Worm (Caenorhabditis elegans) whole organism, young adult: Measurements from ENCODE around the gene C50F4.16.

ENCODE experiments used
- B0336.3 ChIP-seq: fragments of 200-800 bp; sonication (Bioruptor generic); IDR thresholded peaks from 2 replicates; pipeline ENCODE4 v1.3.6; 2022; ENCODE audit warnings: missing genetic modification characterization, missing compliant biosample characterization
- C06A6.2 ChIP-seq: fragments of 200-800 bp; sonication (Bioruptor generic); conservative IDR thresholded peaks from 2 replicates; pipeline ENCODE4 v1.3.6; 2022; ENCODE audit warnings: missing genetic modification characterization, missing compliant biosample characterization
- F23B12.7 ChIP-seq: sonication (generic microtip); optimal IDR thresholded peaks from 2 replicates; lab custom pipeline; 2017; ENCODE audit warnings: missing genetic modification characterization, mild to moderate bottlenecking, missing compliant biosample characterization, antibody characterized with exemption, moderate library complexity; ENCODE audit not compliant: insufficient read depth
- F55B11.4 ChIP-seq: sonication (generic microtip); optimal IDR thresholded peaks from 2 replicates; lab custom pipeline; 2016; ENCODE audit warnings: missing compliant biosample characterization, missing genetic modification characterization, borderline replicate concordance; ENCODE audit not compliant: insufficient read depth
- F57C9.4 ChIP-seq: sonication (generic microtip); optimal IDR thresholded peaks from 2 replicates; lab custom pipeline; 2017; ENCODE audit warnings: mild to moderate bottlenecking, missing genetic modification characterization, missing compliant biosample characterization
- Y53F4B.3 ChIP-seq: fragments of 200-800 bp; sonication (Bioruptor generic); IDR thresholded peaks from 2 replicates; pipeline ENCODE4 v1.3.6; 2022; ENCODE audit warnings: missing genetic modification reagents, missing genetic modification characterization, missing compliant biosample characterization
- Y53G8AR.9 ChIP-seq: fragments of 200-800 bp; sonication (Bioruptor generic); conservative IDR thresholded peaks from 2 replicates; pipeline ENCODE4 v1.3.6; 2022; ENCODE audit warnings: missing genetic modification reagents, missing genetic modification characterization, missing compliant biosample characterization
- Y56A3A.18 ChIP-seq: fragments of 200-800 bp; sonication (Bioruptor generic); IDR thresholded peaks from 2 replicates; pipeline ENCODE4 v1.3.6; 2022; ENCODE audit warnings: missing genetic modification reagents, missing genetic modification characterization, missing compliant biosample characterization
- Y67H2A.10 ChIP-seq: fragments of 200-800 bp; sonication (Bioruptor generic); conservative IDR thresholded peaks from 2 replicates; pipeline ENCODE4 v1.3.6; 2022; ENCODE audit warnings: missing genetic modification reagents, missing genetic modification characterization, missing compliant biosample characterization
- Y79H2A.3 ChIP-seq: fragments of 200-800 bp; sonication (Bioruptor generic); conservative IDR thresholded peaks from 2 replicates; pipeline ENCODE4 v1.3.6; 2022; ENCODE audit warnings: missing genetic modification reagents, missing genetic modification characterization, missing compliant biosample characterization
- aptf-3 ChIP-seq: fragments of 200-800 bp; sonication (Bioruptor generic); IDR thresholded peaks from 2 replicates; pipeline ENCODE4 v1.3.6; 2022; ENCODE audit warnings: missing genetic modification characterization, missing compliant biosample characterization
- attf-3 ChIP-seq: fragments of 200-800 bp; sonication (Bioruptor generic); conservative IDR thresholded peaks from 2 replicates; pipeline ENCODE4 v1.3.6; 2022; ENCODE audit warnings: missing genetic modification reagents, missing genetic modification characterization, missing compliant biosample characterization
- attf-5 ChIP-seq: fragments of 200-800 bp; sonication (Bioruptor generic); optimal IDR thresholded peaks from 2 replicates; lab custom pipeline; 2018; ENCODE audit warnings: mild to moderate bottlenecking, missing genetic modification characterization, missing compliant biosample characterization
- ccch-3 ChIP-seq: fragments of 200-800 bp; sonication (Bioruptor generic); optimal IDR thresholded peaks from 2 replicates; lab custom pipeline; 2018; ENCODE audit warnings: mild to moderate bottlenecking, missing genetic modification characterization, missing compliant biosample characterization
- cebp-2 ChIP-seq: fragments of 200-800 bp; sonication (Bioruptor generic); IDR thresholded peaks from 2 replicates; pipeline ENCODE4 v1.3.6; 2022; ENCODE audit warnings: missing genetic modification characterization, missing compliant biosample characterization
- ceh-100 ChIP-seq: fragments of 200-800 bp; sonication (Bioruptor generic); IDR thresholded peaks from 2 replicates; pipeline ENCODE4 v1.3.6; 2022; ENCODE audit warnings: missing genetic modification reagents, missing genetic modification characterization, missing compliant biosample characterization
- ceh-91 ChIP-seq: fragments of 200-800 bp; sonication (Bioruptor generic); IDR thresholded peaks from 2 replicates; pipeline ENCODE4 v1.3.6; 2022; ENCODE audit warnings: missing genetic modification reagents, missing genetic modification characterization, missing compliant biosample characterization
- dpff-1 ChIP-seq: sonication (generic microtip); optimal IDR thresholded peaks from 2 replicates; lab custom pipeline; 2017; ENCODE audit warnings: mild to moderate bottlenecking, missing genetic modification characterization, missing compliant biosample characterization
- efl-1 ChIP-seq: fragments of 150-350 bp; optimal IDR thresholded peaks from 2 replicates; lab custom pipeline; 2014; ENCODE audit warnings: missing biosample characterization, missing genetic modification reagents, missing genetic modification characterization
- egl-44 ChIP-seq: fragments of 200-800 bp; sonication (Bioruptor generic); IDR thresholded peaks from 2 replicates; pipeline ENCODE4 v1.3.6; 2022; ENCODE audit warnings: missing genetic modification reagents, missing genetic modification characterization, missing compliant biosample characterization
- egrh-3 ChIP-seq: fragments of 200-800 bp; sonication (Bioruptor generic); IDR thresholded peaks from 2 replicates; pipeline ENCODE4 v1.3.6; 2022; ENCODE audit warnings: missing genetic modification reagents, missing genetic modification characterization, missing compliant biosample characterization
- fkh-3 ChIP-seq: sonication (generic microtip); optimal IDR thresholded peaks from 2 replicates; lab custom pipeline; 2016; ENCODE audit warnings: mild to moderate bottlenecking, missing genetic modification characterization, missing compliant biosample characterization
- let-526 ChIP-seq: fragments of 200-800 bp; sonication (Bioruptor generic); IDR thresholded peaks from 2 replicates; pipeline ENCODE4 v1.3.6; 2022; ENCODE audit warnings: missing genetic modification reagents, missing genetic modification characterization, missing compliant biosample characterization
- let-607 ChIP-seq, 2 experiments: fragments of 200-800 bp in 1 of 2; sonication (Bioruptor generic) in 1 of 2; sonication (generic microtip) in 1 of 2; optimal IDR thresholded peaks; 2 replicates each; lab custom pipeline; 2016 to 2018; ENCODE audit warnings: mild to moderate bottlenecking in 2 of 2, missing compliant biosample characterization in 2 of 2, missing genetic modification characterization in 2 of 2, moderate library complexity in 2 of 2, missing genotype in 1 of 2
- lin-26 ChIP-seq: fragments of 200-800 bp; sonication (Bioruptor generic); IDR thresholded peaks from 2 replicates; pipeline ENCODE4 v1.3.6; 2022; ENCODE audit warnings: missing genetic modification reagents, missing genetic modification characterization, missing compliant biosample characterization
- lin-40 ChIP-seq: sonication (generic microtip); optimal IDR thresholded peaks from 2 replicates; lab custom pipeline; 2016; ENCODE audit warnings: missing genetic modification characterization, mild to moderate bottlenecking, missing compliant biosample characterization, missing genotype, missing genetic modification reagents
- lin-54 ChIP-seq: fragments of 200-800 bp; sonication (Bioruptor generic); optimal IDR thresholded peaks from 2 replicates; lab custom pipeline; 2018; ENCODE audit warnings: mild to moderate bottlenecking, missing genetic modification characterization, missing compliant biosample characterization
- lsl-1 ChIP-seq: fragments of 200-800 bp; sonication (Bioruptor generic); optimal IDR thresholded peaks from 2 replicates; lab custom pipeline; 2018; ENCODE audit warnings: mild to moderate bottlenecking, missing genetic modification characterization, moderate library complexity, missing compliant biosample characterization
- madf-3 ChIP-seq: fragments of 200-800 bp; sonication (Bioruptor generic); IDR thresholded peaks from 2 replicates; pipeline ENCODE4 v1.3.6; 2022; ENCODE audit warnings: missing genetic modification reagents, missing genetic modification characterization, missing compliant biosample characterization
- mel-28 ChIP-seq: sonication (generic microtip); optimal IDR thresholded peaks from 2 replicates; lab custom pipeline; 2016; ENCODE audit warnings: borderline replicate concordance, mild to moderate bottlenecking, missing genetic modification characterization, missing compliant biosample characterization
- nhr-27 ChIP-seq: fragments of 200-800 bp; sonication (Bioruptor generic); optimal IDR thresholded peaks from 2 replicates; lab custom pipeline; 2018; ENCODE audit warnings: mild to moderate bottlenecking, missing genetic modification characterization, moderate library complexity, missing compliant biosample characterization
- nhr-80 ChIP-seq: sonication (generic microtip); optimal IDR thresholded peaks from 2 replicates; lab custom pipeline; 2016; ENCODE audit warnings: missing genetic modification characterization, missing compliant biosample characterization
- nhr-90 ChIP-seq: sonication (generic microtip); optimal IDR thresholded peaks from 2 replicates; lab custom pipeline; 2016; ENCODE audit warnings: missing genotype, mild to moderate bottlenecking, missing genetic modification characterization, missing compliant biosample characterization
- rcor-1 ChIP-seq: fragments of 200-800 bp; sonication (Bioruptor generic); IDR thresholded peaks from 2 replicates; pipeline ENCODE4 v1.3.6; 2022; ENCODE audit warnings: missing genetic modification reagents, missing genetic modification characterization, missing compliant biosample characterization
- rec-8 ChIP-seq, 2 experiments: sonication (generic microtip); optimal IDR thresholded peaks; 2 replicates each; lab custom pipeline; 2016; ENCODE audit warnings: mild to moderate bottlenecking in 2 of 2, missing genetic modification characterization in 2 of 2, missing genetic modification reagents in 2 of 2, missing genotype in 2 of 2, missing biosample characterization in 1 of 2, missing compliant biosample characterization in 1 of 2, moderate library complexity in 1 of 2
- rpc-1 ChIP-seq, 2 experiments: fragments of 150-350 bp in 1 of 2; sonication (generic microtip) in 1 of 2; optimal IDR thresholded peaks; 2 replicates each; lab custom pipeline; 2014 to 2018; ENCODE audit warnings: missing biosample characterization in 1 of 2, missing genetic modification characterization in 1 of 2, missing genetic modification reagents in 1 of 2, missing genotype in 1 of 2
- somi-1 ChIP-seq: fragments of 200-800 bp; sonication (Bioruptor generic); optimal IDR thresholded peaks from 2 replicates; lab custom pipeline; 2018; ENCODE audit warnings: mild to moderate bottlenecking, missing genetic modification characterization, missing compliant biosample characterization
- sptf-2 ChIP-seq: fragments of 200-800 bp; sonication (Bioruptor generic); optimal IDR thresholded peaks from 2 replicates; lab custom pipeline; 2018; ENCODE audit warnings: mild to moderate bottlenecking, missing genetic modification characterization, missing compliant biosample characterization
- tbp1 ChIP-seq: fragments of 200-800 bp; sonication (Bioruptor generic); optimal IDR thresholded peaks from 2 replicates; lab custom pipeline; 2018; ENCODE audit warnings: mild to moderate bottlenecking, missing genetic modification characterization, missing compliant biosample characterization
- tbx-9 ChIP-seq: sonication (generic microtip); optimal IDR thresholded peaks from 2 replicates; lab custom pipeline; 2016; ENCODE audit warnings: borderline replicate concordance, missing genetic modification characterization, inconsistent platforms, missing compliant biosample characterization
- unc-62 ChIP-seq: fragments of 150-350 bp; optimal IDR thresholded peaks from 2 replicates; lab custom pipeline; 2014; ENCODE audit warnings: missing biosample characterization, missing genetic modification reagents, missing genetic modification characterization
- xnd-1 ChIP-seq: sonication (generic microtip); optimal IDR thresholded peaks from 2 replicates; lab custom pipeline; 2016; ENCODE audit warnings: missing genotype, missing genetic modification reagents, missing genetic modification characterization, missing compliant biosample characterization
- zfh-2 ChIP-seq: fragments of 200-800 bp; sonication (Bioruptor generic); conservative IDR thresholded peaks from 2 replicates; pipeline ENCODE4 v1.3.6; 2022; ENCODE audit warnings: missing genetic modification reagents, missing genetic modification characterization, missing compliant biosample characterization
- ztf-18 ChIP-seq: sonication (generic microtip); optimal IDR thresholded peaks from 2 replicates; lab custom pipeline; 2016; ENCODE audit warnings: missing genotype, mild to moderate bottlenecking, missing genetic modification characterization, missing compliant biosample characterization
- ztf-22 ChIP-seq: fragments of 200-800 bp; sonication (Bioruptor generic); optimal IDR thresholded peaks from 2 replicates; lab custom pipeline; 2018; ENCODE audit warnings: mild to moderate bottlenecking, missing genetic modification characterization, moderate library complexity, missing compliant biosample characterization
- ztf-25 ChIP-seq: fragments of 200-800 bp; sonication (Bioruptor generic); IDR thresholded peaks from 2 replicates; pipeline ENCODE4 v1.3.6; 2022; ENCODE audit warnings: missing genetic modification reagents, missing genetic modification characterization, missing compliant biosample characterization

Gene C50F4.16

DNA sequence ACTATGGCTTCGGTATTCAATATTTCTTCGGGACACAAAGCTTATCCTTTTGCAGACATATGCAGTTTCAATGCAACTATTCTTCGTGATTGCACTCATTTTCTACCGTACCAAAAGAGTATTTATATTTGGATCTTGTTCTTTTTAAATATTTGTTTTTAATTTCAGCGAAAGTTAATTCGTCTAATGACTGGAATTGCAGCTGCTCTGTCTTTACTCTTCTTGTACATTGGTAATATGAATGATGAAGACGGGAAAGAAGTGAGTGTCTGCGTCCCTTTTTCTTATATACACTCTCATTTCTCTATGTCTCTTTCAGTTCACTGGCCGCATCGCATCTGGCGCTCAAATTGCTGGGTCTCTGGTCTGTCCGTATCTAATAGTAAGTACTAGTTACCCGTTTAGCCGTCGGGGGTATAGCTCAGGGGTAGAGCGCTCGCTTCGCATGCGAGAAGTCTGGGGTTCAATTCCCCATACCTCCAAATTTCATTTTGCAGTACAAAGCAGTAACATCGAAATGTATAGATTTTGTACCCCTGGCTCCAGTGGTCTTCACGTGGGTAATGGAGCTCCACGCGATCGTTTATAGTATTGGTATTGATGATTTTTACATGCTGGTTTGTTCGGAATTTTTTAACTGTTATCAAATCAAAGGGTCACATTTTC lies 38.1 kb downstream of the C50F4.16 start (continued):
- TF ChIP-seq ceh-91 (no peak), cebp-2 (GFP tag; lab: Robert Waterston, UW) (peak; percentile 83; the same call in 1 of the 2 replicates), efl-1 (no peak), dpff-1 (tag; lab: Kevin White, UChicago) (no peak), F57C9.4 (tag; lab: Kevin White, UChicago) (no peak), lsl-1 (peak; percentile 16), aptf-3 (GFP tag; lab: Robert Waterston, UW) (0 out of 2 replicates have a peak, but pooled peaks have one; percentile 77), ccch-3 (GFP tag; lab: Kevin White, UChicago) (no peak), lin-40 (no peak), attf-5 (GFP tag; lab: Kevin White, UChicago) (peak; percentile 24), lin-26 (GFP tag; lab: Robert Waterston, UW) (peak; percentile 87), egrh-3 (GFP tag; lab: Robert Waterston, UW) (no peak), nhr-90 (peak; percentile 58), ceh-100 (GFP tag; lab: Robert Waterston, UW) (peak; percentile 16; the same call in 1 of the 2 replicates), F55B11.4 (tag; lab: Kevin White, UChicago) (no peak), ztf-18 (tag; lab: Kevin White, UChicago) (peak; percentile 78), rcor-1 (GFP tag; lab: Robert Waterston, UW) (peak; percentile 78), ztf-22 (GFP tag; lab: Kevin White, UChicago) (no peak), egl-44 (peak; percentile 90), lin-54 (GFP tag; lab: Kevin White, UChicago) (no peak), C06A6.2 (peak; percentile 43; the same call in 1 of the 2 replicates), tbx-9 (tag; lab: Kevin White, UChicago) (no peak), somi-1 (peak; percentile 40), xnd-1 (tag; lab: Kevin White, UChicago) (no peak), nhr-27 (tag; lab: Kevin White, UChicago) (peak; percentile 52), zfh-2 (GFP tag; lab: Robert Waterston, UW) (no peak), F23B12.7 (tag; lab: Kevin White, UChicago) (no peak), sptf-2 (GFP tag; lab: Kevin White, UChicago) (peak; percentile 47), Y79H2A.3 (no peak), fkh-3 (tag; lab: Kevin White, UChicago) (peak; percentile 66), ztf-25 (0 out of 2 replicates have a peak, but pooled peaks have one; percentile 22), madf-3 (GFP tag; lab: Robert Waterston, UW) (no peak), Y53G8AR.9 (no peak), tbp1 (GFP tag; lab: Kevin White, UChicago) (peak; percentile 96), let-607 (tag; optimal IDR thresholded peaks at IDR 0.05; lab: Kevin White, UChicago) (peak in 1 of 2 experiments; percentile 25), Y53F4B.3 (GFP tag; lab: Robert Waterston, UW) (no peak), mel-28 (tag; lab: Kevin White, UChicago) (no peak), unc-62 (GFP tag; lab: Kevin White, UChicago) (no peak), rpc-1 (optimal IDR thresholded peaks at IDR 0.05; lab: Kevin White, UChicago) (peak; percentile 81), rpc-1 (tag; optimal IDR thresholded peaks at IDR 0.05; lab: Kevin White, UChicago) (peak; percentile 74), nhr-80 (no peak), attf-3 (no peak), Y67H2A.10 (no peak), let-526 (peak; percentile 74; the same call in 1 of the 2 replicates), Y56A3A.18 (GFP tag; lab: Robert Waterston, UW) (peak; percentile 94), rec-8 (tag; optimal IDR thresholded peaks at IDR 0.05; lab: Kevin White, UChicago) (peak; percentile 22 to 82), B0336.3 (GFP tag; lab: Robert Waterston, UW) (no peak; the same call in none of the 2 replicates)
